Worm (Caenorhabditis elegans): ENCODE measurements around the gene lgc-29.

The lgc-29 gene

DNA sequence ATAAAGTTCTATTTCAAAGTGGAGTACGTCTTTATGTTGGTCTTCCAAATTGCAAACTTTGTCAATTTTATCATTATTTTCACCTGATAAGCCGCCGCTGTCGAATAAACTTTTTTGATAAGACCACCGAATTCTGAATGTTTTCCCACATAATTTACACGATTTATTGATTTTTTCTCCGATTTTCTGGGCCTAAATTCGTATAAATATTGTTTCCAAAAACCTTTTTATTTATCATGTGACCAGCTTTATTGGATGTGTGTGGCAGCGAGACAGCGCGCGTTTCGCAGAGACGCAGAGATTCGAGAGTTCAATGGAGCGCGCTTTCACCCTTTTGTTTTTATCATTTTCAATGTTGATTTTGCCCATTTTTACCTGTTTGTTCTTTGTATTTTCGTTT is 4.2 kb downstream of the lgc-29 start (continued):
- TF ChIP-seq ceh-32 (tag; optimal IDR thresholded peaks at IDR 0.05; ENCODE audit: poor library complexity) (no peak), F37D6.2 (tag; optimal IDR thresholded peaks at IDR 0.05) (peak; percentile 17), hlh-11 (tag; optimal IDR thresholded peaks at IDR 0.05) (peak; percentile 90), ceh-20 (GFP tag; IDR thresholded peaks at IDR 0.05) (0 out of 2 replicates have a peak, but pooled peaks have one; percentile 43), madf-9 (GFP tag; conservative IDR thresholded peaks at IDR 0.05) (no peak), duxl-1 (tag; optimal IDR thresholded peaks at IDR 0.05; ENCODE audit: poor library complexity) (peak; percentile 65), zfp-2 (tag; optimal IDR thresholded peaks at IDR 0.05) (no peak), lin-38 (GFP tag; IDR thresholded peaks at IDR 0.05) (peak; percentile 94), nhr-11 (tag; optimal IDR thresholded peaks at IDR 0.05) (peak; percentile 64), daf-12 (tag; optimal IDR thresholded peaks at IDR 0.05) (no peak), nhr-102 (tag; optimal IDR thresholded peaks at IDR 0.05) (peak; percentile 23), ces-1 (GFP tag; optimal IDR thresholded peaks at IDR 0.05) (no peak), mdl-1 (tag; optimal IDR thresholded peaks at IDR 0.05) (peak in 1 of 2 experiments; percentile 51), hif-1 (tag; optimal IDR thresholded peaks at IDR 0.05) (peak in 1 of 2 experiments; percentile 83), attf-4 (tag; optimal IDR thresholded peaks at IDR 0.05) (no peak), F49E8.2 (tag; optimal IDR thresholded peaks at IDR 0.05; ENCODE audit: borderline replicate concordance) (no peak), dmd-6 (GFP tag; IDR thresholded peaks at IDR 0.05) (peak; percentile 58), ceh-28 (tag; optimal IDR thresholded peaks at IDR 0.05) (peak; percentile 18), ceh-44 (GFP tag; IDR thresholded peaks at IDR 0.05) (no peak), daf-19 (GFP tag; conservative IDR thresholded peaks at IDR 0.05) (no peak), ceh-62 (tag; optimal IDR thresholded peaks at IDR 0.05) (no peak), fkh-10 (GFP tag; optimal IDR thresholded peaks at IDR 0.05) (peak; percentile 18), R02D3.7 (tag; optimal IDR thresholded peaks at IDR 0.05) (no peak), nhr-48 (tag; optimal IDR thresholded peaks at IDR 0.05) (peak; percentile 36), nhr-76 (tag; optimal IDR thresholded peaks at IDR 0.05) (no peak), ceh-82 (tag; optimal IDR thresholded peaks at IDR 0.05) (no peak), spr-1 (tag; optimal IDR thresholded peaks at IDR 0.05) (no peak), skn-1 (tag; optimal IDR thresholded peaks at IDR 0.05) (no peak), nhr-111 (GFP tag; optimal IDR thresholded peaks at IDR 0.05) (no peak), dve-1 (tag; optimal IDR thresholded peaks at IDR 0.05; ENCODE audit: insufficient read depth) (peak; percentile 90), unc-39 (tag; optimal IDR thresholded peaks at IDR 0.05) (no peak), nhr-42 (GFP tag; IDR thresholded peaks at IDR 0.05) (peak; percentile 57; the same call in 1 of the 2 replicates), mep-1 (tag; optimal IDR thresholded peaks at IDR 0.05) (peak; percentile 82), vab-7 (GFP tag; IDR thresholded peaks at IDR 0.05) (no peak), daf-16 (GFP tag; optimal IDR thresholded peaks at IDR 0.05) (peak in 1 of 2 experiments; percentile 31), daf-16 (tag; optimal IDR thresholded peaks at IDR 0.05) (peak; percentile 66), nhr-77 (tag; optimal IDR thresholded peaks at IDR 0.05) (peak; percentile 59)

DNA sequence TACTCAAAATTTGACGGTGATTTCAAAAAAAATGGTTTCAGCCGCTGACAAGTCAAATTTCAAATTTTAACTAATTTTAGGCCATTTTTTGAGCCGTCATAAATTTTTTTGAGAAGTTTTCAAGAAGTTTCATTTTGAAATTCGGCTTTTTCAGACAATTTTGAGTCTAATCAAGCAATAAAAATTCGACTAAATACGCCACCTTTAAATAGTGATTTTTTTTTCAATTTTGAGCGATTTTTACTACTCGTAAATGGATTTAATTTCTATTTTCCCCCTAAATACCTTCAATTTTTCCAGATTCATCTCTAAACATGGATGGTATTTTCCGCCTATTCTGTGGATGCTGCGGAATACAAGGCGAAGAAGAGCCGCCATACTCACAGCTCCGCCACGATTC is 5.4 kb downstream of the lgc-29 start, which contains the start of gene Y45G5AL.1:
Gene Y45G5AL.1 (plus strand): TSS at position 301 of the 400 bp plus-strand sequence.
- TF ChIP-seq nhr-10 (tag; optimal IDR thresholded peaks at IDR 0.05) = no peak
- TF ChIP-seq lin-29 (GFP tag; IDR thresholded peaks at IDR 0.05) = no peak
- TF ChIP-seq nhr-102 (tag; optimal IDR thresholded peaks at IDR 0.05) = no peak
- TF ChIP-seq dve-1 (tag; optimal IDR thresholded peaks at IDR 0.05; ENCODE audit: insufficient read depth) = no peak
- no peak for TF ChIP-seq fkh-10 (GFP tag; optimal IDR thresholded peaks at IDR 0.05)
- no peak for TF ChIP-seq spr-1 (tag; optimal IDR thresholded peaks at IDR 0.05)
- TF ChIP-seq zfp-2 (tag; optimal IDR thresholded peaks at IDR 0.05) = no peak
- TF ChIP-seq set-16 (GFP tag; IDR thresholded peaks at IDR 0.05) = no peak
- no peak for TF ChIP-seq Y48G9A.11 (GFP tag; IDR thresholded peaks at IDR 0.05)
- no peak for TF ChIP-seq daf-12 (tag; optimal IDR thresholded peaks at IDR 0.05)

Data from whole organism, L4 larva.